Worm (Caenorhabditis elegans): ENCODE results near the gene B0554.5.

DNA sequence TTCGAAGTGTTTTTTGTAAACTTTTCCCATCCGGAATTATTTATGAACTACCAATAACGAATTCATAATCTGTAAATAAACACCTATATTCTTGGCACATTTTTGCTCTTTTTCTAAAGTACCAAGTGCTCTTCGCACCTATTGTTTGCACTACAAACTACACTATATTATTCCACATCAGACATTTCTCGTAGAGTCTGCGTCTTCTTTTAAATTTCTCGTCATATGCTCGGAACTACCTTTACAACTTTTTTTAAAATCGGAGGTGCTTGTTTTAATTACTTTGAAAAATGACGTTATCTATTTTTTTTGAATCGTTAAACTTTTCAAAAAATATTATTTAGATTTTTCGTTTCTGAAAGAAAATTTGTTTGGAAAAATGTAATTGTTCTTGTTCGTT, 40.6 kb downstream of the B0554.5 start, which contains the start of gene nhr-201:
- TF ChIP-seq lin-13 (tag; optimal IDR thresholded peaks at IDR 0.05) (no peak), tbx-8 (GFP tag; optimal IDR thresholded peaks at IDR 0.05) (no peak), snpc-4 (tag; optimal IDR thresholded peaks at IDR 0.05) (no peak), mls-2 (tag; optimal IDR thresholded peaks at IDR 0.05) (no peak)

Data from whole organism, mixed stage, embryonic.